Fruit fly (Drosophila melanogaster) whole organism, prepupa: ENCODE data around the gene Pdk1.

Source experiments
- CG11294 ChIP-seq: fragments of 200-800 bp; sonication (Bioruptor generic); IDR thresholded peaks from 2 replicates; pipeline ENCODE4 v1.3.6; 2022; ENCODE audit warnings: missing biosample characterization, missing genetic modification characterization
- CG15336 ChIP-seq: fragments of 200-800 bp; sonication (Bioruptor generic); IDR thresholded peaks from 2 replicates; pipeline ENCODE4 v1.3.6; 2022; ENCODE audit warnings: missing biosample characterization, missing genetic modification characterization
- CG16779 ChIP-seq: fragments of 200-800 bp; sonication (Bioruptor generic); optimal IDR thresholded peaks from 3 replicates; lab custom pipeline; 2017; ENCODE audit warnings: missing biosample characterization, mild to moderate bottlenecking, missing genetic modification characterization
- Gug ChIP-seq: fragments of 200-800 bp; sonication (Bioruptor generic); IDR thresholded peaks from 2 replicates; pipeline ENCODE4 v1.3.6; 2022; ENCODE audit warnings: missing biosample characterization, missing genetic modification characterization
- Sox102F ChIP-seq: fragments of 200-800 bp; sonication (Bioruptor generic); optimal IDR thresholded peaks from 2 replicates; lab custom pipeline; 2016; ENCODE audit warnings: missing biosample characterization, mild to moderate bottlenecking, missing genetic modification characterization
- Sox15 ChIP-seq: fragments of 200-800 bp; sonication (Bioruptor generic); optimal IDR thresholded peaks from 3 replicates; lab custom pipeline; 2016; ENCODE audit warnings: missing biosample characterization, missing genetic modification characterization
- svp ChIP-seq: fragments of 200-800 bp; sonication (Bioruptor generic); peaks from one replicate; lab custom pipeline; 2016; ENCODE audit warnings: missing biosample characterization, missing genetic modification characterization

DNA sequence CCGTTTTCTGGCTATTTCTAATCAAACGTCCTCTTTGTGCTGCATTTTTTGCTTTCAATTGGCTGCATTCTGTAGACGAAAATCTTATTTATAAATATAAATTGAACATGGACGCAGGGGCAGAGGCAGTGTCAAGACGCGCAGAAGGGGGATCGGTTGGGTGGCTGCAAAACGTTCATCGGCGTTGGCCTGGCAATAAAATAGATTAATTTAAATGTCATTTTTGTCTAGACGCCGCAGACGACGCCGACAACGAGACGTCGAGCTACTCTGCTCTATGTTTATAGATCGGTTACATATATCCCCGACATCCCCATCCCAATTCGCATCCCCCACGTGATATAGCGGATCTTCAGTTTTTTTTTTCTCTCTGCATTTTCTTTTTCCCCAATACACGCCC lies 4.1 kb downstream of the Pdk1 start:
- TF ChIP-seq Sox102F (GFP tag; lab: Kevin White, UChicago) (no peak), CG15336 (GFP tag; lab: Robert Waterston, UW) (no peak), Gug (GFP tag; lab: Robert Waterston, UW) (no peak), Sox15 (no peak), svp (GFP tag; lab: Kevin White, UChicago) (peak; percentile 37), CG16779 (tag; lab: Kevin White, UChicago) (no peak), CG11294 (GFP tag; lab: Robert Waterston, UW) (no peak)
